Worm (Caenorhabditis elegans): ENCODE data around the gene F56F11.2.
"Not testable (repeated sequence)": the region's sequence is repeated elsewhere in the genome, so short reads cannot be mapped to it uniquely, and the experiment has no call there.

The F56F11.2 gene

ce11 chrIII:2881989-2882388 is at the start of gene F56F11.2:
TSS of gene F56F11.2 (plus strand) at chrIII:2882289.
- not testable (repeated sequence) for TF ChIP-seq Y22D7AL.16, ceh-34, pha-4 (tag; optimal IDR thresholded peaks at IDR 0.05)

DNA sequence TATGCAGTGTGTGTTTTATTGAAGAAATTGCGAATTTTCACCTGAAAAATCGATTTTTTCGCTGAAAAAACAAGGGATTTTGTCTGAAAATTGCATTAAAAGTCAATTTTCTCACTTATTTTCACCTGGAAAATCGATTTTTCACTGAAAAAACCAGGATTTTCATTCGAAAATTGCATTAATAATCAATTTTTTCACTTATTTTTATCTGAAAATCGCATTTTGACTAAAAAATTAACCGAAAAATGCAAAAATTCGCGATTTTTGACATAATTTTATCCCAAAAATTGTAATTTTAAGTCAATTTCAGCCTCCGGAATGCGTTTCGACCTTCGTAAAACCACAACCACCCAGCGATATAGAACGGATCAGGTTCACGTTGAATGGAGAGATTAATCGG is 49.6 kb upstream of the F56F11.2 start, which contains the start of gene Y71H2AM.29:
Gene Y71H2AM.29 (plus strand): TSS at position 301 of the 400 bp plus-strand sequence.
- TF ChIP-seq hlh-6 (tag; optimal IDR thresholded peaks at IDR 0.05) (no peak), madf-2 (tag; optimal IDR thresholded peaks at IDR 0.05) (no peak), unc-3 (GFP tag; conservative IDR thresholded peaks at IDR 0.05) (no peak), unc-3 (tag; optimal IDR thresholded peaks at IDR 0.05) (no peak), ceh-6 (GFP tag; optimal IDR thresholded peaks at IDR 0.05) (no peak), pag-3 (tag; optimal IDR thresholded peaks at IDR 0.05; ENCODE audit: borderline replicate concordance) (no peak), nhr-11 (tag; optimal IDR thresholded peaks at IDR 0.05) (no peak), Y22D7AL.16 (tag; optimal IDR thresholded peaks at IDR 0.05) (no peak), pros-1 (tag; optimal IDR thresholded peaks at IDR 0.05) (no peak), ceh-22 (tag; optimal IDR thresholded peaks at IDR 0.05) (no peak), elt-2 (tag; optimal IDR thresholded peaks at IDR 0.05) (no peak), odd-2 (tag; optimal IDR thresholded peaks at IDR 0.05) (no peak), pat-9 (tag; optimal IDR thresholded peaks at IDR 0.05) (no peak), sox-2 (GFP tag; IDR thresholded peaks at IDR 0.05) (no peak), ceh-45 (GFP tag; IDR thresholded peaks at IDR 0.05) (no peak), tbx-2 (tag; optimal IDR thresholded peaks at IDR 0.05) (no peak)

- no peak for TF ChIP-seq unc-86 (tag; optimal IDR thresholded peaks at IDR 0.05)
- no peak for TF ChIP-seq ahr-1 (tag; optimal IDR thresholded peaks at IDR 0.05)
- TF ChIP-seq npax-4 (tag; optimal IDR thresholded peaks at IDR 0.05), result no peak
- no peak for TF ChIP-seq dmd-4 (tag; optimal IDR thresholded peaks at IDR 0.05; ENCODE audit: borderline replicate concordance)
- no peak for TF ChIP-seq pag-3 (tag; optimal IDR thresholded peaks at IDR 0.05; ENCODE audit: borderline replicate concordance)
- TF ChIP-seq hlh-30 (tag; optimal IDR thresholded peaks at IDR 0.05; ENCODE audit: insufficient read depth), result no peak
- TF ChIP-seq gmeb-2 (tag; optimal IDR thresholded peaks at IDR 0.05), result no peak
- TF ChIP-seq ceh-14 (tag; optimal IDR thresholded peaks at IDR 0.05), result no peak
- no peak for TF ChIP-seq ref-2 (tag; optimal IDR thresholded peaks at IDR 0.05)
- TF ChIP-seq sox-2 (GFP tag; IDR thresholded peaks at IDR 0.05), result no peak
- no peak for TF ChIP-seq pat-9 (tag; optimal IDR thresholded peaks at IDR 0.05)
- TF ChIP-seq unc-3 (GFP tag; conservative IDR thresholded peaks at IDR 0.05), result no peak
- no peak for TF ChIP-seq unc-3 (tag; optimal IDR thresholded peaks at IDR 0.05)
- no peak for TF ChIP-seq elt-2 (tag; optimal IDR thresholded peaks at IDR 0.05)
- no peak for TF ChIP-seq pros-1 (tag; optimal IDR thresholded peaks at IDR 0.05)
- TF ChIP-seq ceh-45 (GFP tag; IDR thresholded peaks at IDR 0.05), result no peak
- no peak for TF ChIP-seq ceh-22 (tag; optimal IDR thresholded peaks at IDR 0.05)
- TF ChIP-seq hlh-8 (tag; optimal IDR thresholded peaks at IDR 0.05), result no peak
- no peak for TF ChIP-seq lim-6 (tag; optimal IDR thresholded peaks at IDR 0.05)
- TF ChIP-seq hlh-15 (tag; optimal IDR thresholded peaks at IDR 0.05), result no peak
These were observed 47.7 kb upstream of the F56F11.2 start, which contains the start of gene txdc-17 for ce11 chrIII:2834363-2834762. TSS of gene txdc-17 (plus strand) at chrIII:2834663.

- TF ChIP-seq sdc-2 (tag; optimal IDR thresholded peaks at IDR 0.05) (no peak), Y22D7AL.16 (tag; optimal IDR thresholded peaks at IDR 0.05) (no peak), ceh-6 (GFP tag; optimal IDR thresholded peaks at IDR 0.05) (no peak), unc-86 (tag; optimal IDR thresholded peaks at IDR 0.05) (no peak), ceh-48 (tag; optimal IDR thresholded peaks at IDR 0.05) (peak; percentile 20), ama-1 (optimal IDR thresholded peaks at IDR 0.05) (no peak), nhr-232 (tag; optimal IDR thresholded peaks at IDR 0.05) (no peak), ceh-18 (tag; optimal IDR thresholded peaks at IDR 0.05) (no peak)
These were observed 47.1 kb upstream of the F56F11.2 start for ce11 chrIII:2834998-2835397.

DNA sequence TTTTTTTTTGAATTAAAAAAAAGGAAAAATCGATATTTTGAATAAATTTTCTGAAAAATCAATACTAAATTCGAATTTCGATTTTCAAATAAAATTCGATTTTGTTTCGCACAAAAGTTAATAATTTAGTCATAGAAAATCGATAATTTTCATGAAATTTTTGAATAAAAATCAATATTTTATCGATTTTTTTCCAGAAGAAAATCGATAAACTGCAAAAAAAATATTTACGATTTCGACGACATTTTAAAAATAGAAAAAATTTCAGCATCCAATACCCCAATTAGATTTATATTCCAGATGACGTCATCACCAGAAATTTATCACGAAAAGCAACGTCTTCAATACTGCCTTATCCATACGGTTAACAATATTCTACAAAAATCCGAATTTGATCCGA is 45.8 kb upstream of the F56F11.2 start, which contains the start of gene josd-1:
Gene josd-1 (plus strand): TSS at position 301 of the 400 bp plus-strand sequence.
- TF ChIP-seq ceh-2 (tag; optimal IDR thresholded peaks at IDR 0.05), result no peak
- TF ChIP-seq C08G9.2 (tag; optimal IDR thresholded peaks at IDR 0.05), result no peak
- no peak for TF ChIP-seq madf-2 (tag; optimal IDR thresholded peaks at IDR 0.05)
- TF ChIP-seq ceh-30 (tag; optimal IDR thresholded peaks at IDR 0.05), result no peak
- TF ChIP-seq elt-2 (tag; optimal IDR thresholded peaks at IDR 0.05), result no peak
- TF ChIP-seq pag-3 (tag; optimal IDR thresholded peaks at IDR 0.05; ENCODE audit: borderline replicate concordance), result no peak
